Worm (Caenorhabditis elegans): ENCODE results near the gene B0281.6.

ce11 chrII:2289441-2289840 is 12.8 kb downstream of the B0281.6 start:
- TF ChIP-seq akir-1 (GFP tag; optimal IDR thresholded peaks at IDR 0.05): no peak
- no peak for TF ChIP-seq F10E7.11 (tag; optimal IDR thresholded peaks at IDR 0.05)
- no peak for TF ChIP-seq unc-62 (GFP tag; optimal IDR thresholded peaks at IDR 0.05)
- TF ChIP-seq nhr-179 (tag; optimal IDR thresholded peaks at IDR 0.05): no peak
- TF ChIP-seq lsl-1 (GFP tag; optimal IDR thresholded peaks at IDR 0.05): no peak
- no peak for TF ChIP-seq mes-4 (tag; optimal IDR thresholded peaks at IDR 0.05)
